Worm (Caenorhabditis elegans) whole organism, late embryonic: Measurements from ENCODE around the gene T21B6.3.
A peak's percentile ranks its signal among the peaks of the same experiment; 100 is the strongest.

Experiments used
- C08G9.2 ChIP-seq: sonication (generic microtip); optimal IDR thresholded peaks from 2 replicates; lab custom pipeline; 2016; ENCODE audit warnings: mild to moderate bottlenecking, missing genetic modification characterization, moderate library complexity, missing compliant biosample characterization
- F13H6.1 ChIP-seq: sonication (generic microtip); optimal IDR thresholded peaks from 2 replicates; lab custom pipeline; 2016; ENCODE audit warnings: missing genetic modification characterization, missing compliant biosample characterization
- K02D7.2 ChIP-seq: sonication (generic microtip); optimal IDR thresholded peaks from 2 replicates; lab custom pipeline; 2017; ENCODE audit warnings: mild to moderate bottlenecking, missing genetic modification characterization, missing compliant biosample characterization
- T23F11.4 ChIP-seq: fragments of 200-800 bp; sonication (Bioruptor generic); optimal IDR thresholded peaks from 2 replicates; lab custom pipeline; 2018; ENCODE audit warnings: mild to moderate bottlenecking, missing genetic modification characterization, missing compliant biosample characterization
- Y22D7AL.16 ChIP-seq: sonication (generic microtip); optimal IDR thresholded peaks from 2 replicates; lab custom pipeline; 2016; ENCODE audit warnings: missing genetic modification characterization, missing compliant biosample characterization
- ahr-1 ChIP-seq: sonication (generic microtip); optimal IDR thresholded peaks from 2 replicates; lab custom pipeline; 2016; ENCODE audit warnings: missing genetic modification characterization, missing compliant biosample characterization
- ama-1 ChIP-seq: fragments of 150-350 bp; optimal IDR thresholded peaks from 2 replicates; lab custom pipeline; 2014
- ceh-14 ChIP-seq: sonication (generic microtip); optimal IDR thresholded peaks from 2 replicates; lab custom pipeline; 2016; ENCODE audit warnings: missing genotype, missing genetic modification characterization, missing compliant biosample characterization
- ceh-2 ChIP-seq: sonication (generic microtip); optimal IDR thresholded peaks from 2 replicates; lab custom pipeline; 2016; ENCODE audit warnings: missing genotype, missing genetic modification characterization, missing compliant biosample characterization
- ceh-22 ChIP-seq: sonication (generic microtip); optimal IDR thresholded peaks from 2 replicates; lab custom pipeline; 2017; ENCODE audit warnings: missing biosample characterization, missing genetic modification characterization
- ceh-30 ChIP-seq: fragments of 150-350 bp; optimal IDR thresholded peaks from 2 replicates; lab custom pipeline; 2014; ENCODE audit warnings: missing biosample characterization, missing genetic modification characterization
- ceh-31 ChIP-seq: sonication (generic microtip); optimal IDR thresholded peaks from 2 replicates; lab custom pipeline; 2016; ENCODE audit warnings: missing genetic modification characterization, missing compliant biosample characterization
- ceh-34 ChIP-seq: sonication (generic microtip); optimal IDR thresholded peaks from 2 replicates; lab custom pipeline; 2016; ENCODE audit warnings: mild to moderate bottlenecking, missing genetic modification characterization, missing compliant biosample characterization
- ceh-45 ChIP-seq: fragments of 200-800 bp; sonication (Bioruptor generic); IDR thresholded peaks from 2 replicates; pipeline ENCODE4 v1.3.6; 2022; ENCODE audit warnings: missing genetic modification reagents, missing genetic modification characterization, missing compliant biosample characterization
- che-1 ChIP-seq: sonication (generic microtip); optimal IDR thresholded peaks from 2 replicates; lab custom pipeline; 2016; ENCODE audit warnings: mild to moderate bottlenecking, missing genetic modification characterization, missing compliant biosample characterization
- dmd-4 ChIP-seq: sonication (generic microtip); optimal IDR thresholded peaks from 2 replicates; lab custom pipeline; 2016; ENCODE audit warnings: borderline replicate concordance, missing genetic modification characterization, missing compliant biosample characterization
- dve-1 ChIP-seq: sonication (generic microtip); optimal IDR thresholded peaks from 2 replicates; lab custom pipeline; 2017; ENCODE audit warnings: antibody characterized with exemption, mild to moderate bottlenecking, missing genetic modification characterization, missing compliant biosample characterization
- elt-2 ChIP-seq: sonication (generic microtip); optimal IDR thresholded peaks from 2 replicates; lab custom pipeline; 2016; ENCODE audit warnings: missing genetic modification reagents, missing genetic modification characterization, missing compliant biosample characterization
- elt-4 ChIP-seq: sonication (generic microtip); optimal IDR thresholded peaks from 2 replicates; lab custom pipeline; 2016; ENCODE audit warnings: missing genetic modification characterization, missing compliant biosample characterization
- gmeb-2 ChIP-seq: sonication (generic microtip); optimal IDR thresholded peaks from 2 replicates; lab custom pipeline; 2016; ENCODE audit warnings: missing genetic modification characterization, inconsistent platforms, missing compliant biosample characterization
- hlh-13 ChIP-seq: fragments of 200-800 bp; sonication (Bioruptor generic); optimal IDR thresholded peaks from 2 replicates; lab custom pipeline; 2018; ENCODE audit warnings: mild to moderate bottlenecking, missing genetic modification characterization, missing compliant biosample characterization
- hlh-15 ChIP-seq: sonication (generic microtip); optimal IDR thresholded peaks from 2 replicates; lab custom pipeline; 2016; ENCODE audit warnings: missing genetic modification characterization, missing compliant biosample characterization
- hlh-30 ChIP-seq: sonication (generic microtip); optimal IDR thresholded peaks from 2 replicates; lab custom pipeline; 2017; ENCODE audit warnings: antibody characterized with exemption, missing genetic modification characterization, missing compliant biosample characterization; ENCODE audit not compliant: insufficient read depth
- hlh-6 ChIP-seq: sonication (generic microtip); optimal IDR thresholded peaks from 2 replicates; lab custom pipeline; 2016; ENCODE audit warnings: missing genotype, missing genetic modification characterization, missing compliant biosample characterization
- hlh-8 ChIP-seq: sonication (generic microtip); optimal IDR thresholded peaks from 2 replicates; lab custom pipeline; 2016; ENCODE audit warnings: missing genotype, missing genetic modification characterization, missing compliant biosample characterization
- madf-2 ChIP-seq: sonication (generic microtip); optimal IDR thresholded peaks from 2 replicates; lab custom pipeline; 2017; ENCODE audit warnings: missing genetic modification characterization, missing compliant biosample characterization
- mec-3 ChIP-seq: sonication (generic microtip); optimal IDR thresholded peaks from 2 replicates; lab custom pipeline; 2016; ENCODE audit warnings: borderline replicate concordance, missing genetic modification characterization, missing compliant biosample characterization
- nfya-1 ChIP-seq: sonication (generic microtip); optimal IDR thresholded peaks from 2 replicates; lab custom pipeline; 2017; ENCODE audit warnings: missing genetic modification characterization, mild to moderate bottlenecking, missing compliant biosample characterization, antibody characterized with exemption, moderate library complexity
- nhr-232 ChIP-seq: sonication (generic microtip); optimal IDR thresholded peaks from 2 replicates; lab custom pipeline; 2016; ENCODE audit warnings: missing genetic modification characterization, missing compliant biosample characterization
- npax-4 ChIP-seq: sonication (generic microtip); optimal IDR thresholded peaks from 2 replicates; lab custom pipeline; 2016; ENCODE audit warnings: missing genetic modification characterization, missing compliant biosample characterization
- odd-2 ChIP-seq: sonication (generic microtip); optimal IDR thresholded peaks from 2 replicates; lab custom pipeline; 2017; ENCODE audit warnings: antibody characterized with exemption, mild to moderate bottlenecking, missing genetic modification characterization, missing compliant biosample characterization
- pag-3 ChIP-seq: sonication (generic microtip); optimal IDR thresholded peaks from 2 replicates; lab custom pipeline; 2016; ENCODE audit warnings: missing compliant biosample characterization, missing genetic modification characterization, borderline replicate concordance
- pha-2 ChIP-seq: sonication (generic microtip); optimal IDR thresholded peaks from 2 replicates; lab custom pipeline; 2017; ENCODE audit warnings: mild to moderate bottlenecking, missing genetic modification characterization, missing compliant biosample characterization
- pha-4 ChIP-seq: fragments of 150-350 bp; optimal IDR thresholded peaks from 2 replicates; lab custom pipeline; 2018; ENCODE audit warnings: missing biosample characterization, missing genetic modification reagents, missing genetic modification characterization
- pqm-1 ChIP-seq: sonication (generic microtip); optimal IDR thresholded peaks from 2 replicates; lab custom pipeline; 2016; ENCODE audit warnings: missing genetic modification characterization, missing compliant biosample characterization
- ref-2 ChIP-seq: sonication (generic microtip); optimal IDR thresholded peaks from 2 replicates; lab custom pipeline; 2016; ENCODE audit warnings: missing genetic modification characterization, missing compliant biosample characterization
- sox-2 ChIP-seq: fragments of 200-800 bp; sonication (Bioruptor generic); IDR thresholded peaks from 2 replicates; pipeline ENCODE4 v1.3.6; 2022; ENCODE audit warnings: missing genetic modification reagents, missing genetic modification characterization, missing compliant biosample characterization
- sox-4 ChIP-seq: sonication (generic microtip); optimal IDR thresholded peaks from 2 replicates; lab custom pipeline; 2017; ENCODE audit warnings: mild to moderate bottlenecking, missing genetic modification characterization, inconsistent platforms, missing compliant biosample characterization
- tbx-2 ChIP-seq: sonication (generic microtip); optimal IDR thresholded peaks from 2 replicates; lab custom pipeline; 2016; ENCODE audit warnings: missing genetic modification characterization, missing compliant biosample characterization
- unc-3 ChIP-seq, 2 experiments: fragments of 200-800 bp in 1 of 2; sonication (Bioruptor generic) in 1 of 2; sonication (generic microtip) in 1 of 2; conservative IDR thresholded peaks in 1 of 2; optimal IDR thresholded peaks in 1 of 2; 2 replicates each; pipeline versions ENCODE4 v1.3.6 to Lab custom; 2016 to 2022; ENCODE audit warnings: missing compliant biosample characterization in 2 of 2, missing genetic modification characterization in 2 of 2, missing genetic modification reagents in 1 of 2
- unc-42 ChIP-seq: sonication (generic microtip); optimal IDR thresholded peaks from 2 replicates; lab custom pipeline; 2016; ENCODE audit warnings: missing genotype, missing genetic modification characterization, missing compliant biosample characterization
- unc-55 ChIP-seq: sonication (generic microtip); optimal IDR thresholded peaks from 2 replicates; lab custom pipeline; 2017; ENCODE audit warnings: missing biosample characterization, missing genetic modification reagents, missing genetic modification characterization
- zip-5 ChIP-seq: sonication (generic microtip); optimal IDR thresholded peaks from 2 replicates; lab custom pipeline; 2016; ENCODE audit warnings: missing genetic modification characterization, missing compliant biosample characterization
- ztf-16 ChIP-seq: sonication (generic microtip); optimal IDR thresholded peaks from 2 replicates; lab custom pipeline; 2017; ENCODE audit warnings: missing genetic modification characterization, missing compliant biosample characterization

The T21B6.3 gene

DNA sequence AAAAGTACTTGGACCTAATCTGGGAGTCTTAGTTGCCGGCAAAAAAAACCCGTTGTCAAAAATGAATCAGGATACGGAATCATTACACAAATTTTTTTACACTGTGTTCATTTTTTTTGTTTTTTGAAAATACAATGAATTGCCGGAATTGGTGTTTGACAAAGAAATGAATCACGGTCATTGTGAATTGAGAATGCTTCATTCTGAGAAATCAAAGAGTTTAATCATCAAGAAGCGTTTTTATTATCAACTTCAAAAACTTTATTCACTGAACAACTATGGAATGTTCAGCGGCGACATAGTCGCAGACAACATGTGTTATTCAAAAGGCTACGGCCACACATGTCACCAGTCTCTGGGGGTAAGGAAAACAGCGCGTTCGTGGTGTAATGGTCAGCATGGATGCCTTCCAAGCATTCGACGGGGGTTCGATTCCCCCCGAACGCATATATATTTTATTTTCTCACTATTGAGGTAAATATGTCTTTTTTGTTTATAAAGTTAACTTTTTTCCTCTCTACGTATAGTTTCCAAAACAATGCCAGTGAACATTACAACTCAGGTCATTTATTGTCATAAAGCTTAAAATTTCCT is 14.8 kb upstream of the T21B6.3 start, which contains the start of gene nas-10 (continued):
- TF ChIP-seq madf-2 (peak; percentile 77), T23F11.4 (GFP tag; lab: Kevin White, UChicago) (peak; percentile 67), Y22D7AL.16 (tag; lab: Kevin White, UChicago) (peak; percentile 72), ama-1 (lab: Kevin White, UChicago) (no peak), hlh-13 (GFP tag; lab: Kevin White, UChicago) (peak; percentile 64), che-1 (tag; lab: Kevin White, UChicago) (peak; percentile 84), hlh-30 (peak; percentile 43), nfya-1 (peak; percentile 56), ceh-45 (GFP tag; lab: Robert Waterston, UW) (peak; percentile 82), ceh-31 (tag; lab: Kevin White, UChicago) (peak; percentile 31), sox-4 (tag; lab: Kevin White, UChicago) (peak; percentile 83), unc-55 (GFP tag; lab: Kevin White, UChicago) (no peak), ceh-14 (tag; lab: Kevin White, UChicago) (peak; percentile 60), hlh-6 (tag; lab: Kevin White, UChicago) (peak; percentile 70), pag-3 (tag; lab: Kevin White, UChicago) (peak; percentile 14), pqm-1 (peak; percentile 49), ztf-16 (peak; percentile 85), nhr-232 (tag; lab: Kevin White, UChicago) (peak; percentile 70), K02D7.2 (tag; lab: Kevin White, UChicago) (peak; percentile 81), unc-3 (GFP tag; conservative IDR thresholded peaks at IDR 0.05; lab: Robert Waterston, UW) (peak; percentile 78), unc-3 (tag; optimal IDR thresholded peaks at IDR 0.05; lab: Kevin White, UChicago) (peak; percentile 84), zip-5 (tag; lab: Kevin White, UChicago) (peak; percentile 58), ceh-34 (tag; lab: Kevin White, UChicago) (peak; percentile 82), ref-2 (tag; lab: Kevin White, UChicago) (peak; percentile 58), C08G9.2 (tag; lab: Kevin White, UChicago) (peak; percentile 57), elt-4 (tag; lab: Kevin White, UChicago) (no peak), dmd-4 (peak; percentile 60), ceh-22 (tag; lab: Kevin White, UChicago) (no peak), elt-2 (peak; percentile 84), hlh-15 (tag; lab: Kevin White, UChicago) (peak; percentile 58), F13H6.1 (tag; lab: Kevin White, UChicago) (peak; percentile 55), ceh-30 (no peak), odd-2 (tag; lab: Kevin White, UChicago) (peak; percentile 38), pha-4 (tag; lab: Kevin White, UChicago) (no peak)

DNA sequence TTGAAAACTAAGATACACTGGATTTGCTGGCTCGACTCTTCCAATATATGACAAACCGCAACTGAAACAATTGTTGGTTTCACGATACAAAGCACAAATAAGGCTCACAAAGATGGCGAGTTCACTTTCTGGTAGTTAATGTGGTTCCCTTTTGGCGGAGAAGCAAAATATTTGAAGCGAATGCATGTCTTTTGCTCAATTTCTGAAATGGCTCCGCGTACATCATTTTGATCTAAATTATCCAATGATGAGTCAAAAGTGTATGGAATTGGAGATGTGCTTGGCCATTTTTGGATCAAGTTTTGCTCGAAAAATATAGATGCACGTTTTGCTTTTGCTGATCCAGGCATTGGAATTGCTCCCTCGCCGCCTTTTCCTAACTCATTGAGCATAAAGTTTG is 13.0 kb upstream of the T21B6.3 start:
- TF ChIP-seq unc-3 (GFP tag; conservative IDR thresholded peaks at IDR 0.05; lab: Robert Waterston, UW): no peak
- TF ChIP-seq unc-3 (tag; optimal IDR thresholded peaks at IDR 0.05; lab: Kevin White, UChicago): no peak
- no peak for TF ChIP-seq ahr-1 (tag; lab: Kevin White, UChicago)
- TF ChIP-seq sox-2 (GFP tag; lab: Robert Waterston, UW): no peak
- TF ChIP-seq zip-5 (tag; lab: Kevin White, UChicago): no peak
- TF ChIP-seq mec-3 (tag; lab: Kevin White, UChicago): no peak
- TF ChIP-seq ref-2 (tag; lab: Kevin White, UChicago): no peak
- no peak for TF ChIP-seq ceh-14 (tag; lab: Kevin White, UChicago)
- TF ChIP-seq ceh-2: no peak
- no peak for TF ChIP-seq ceh-34 (tag; lab: Kevin White, UChicago)
- no peak for TF ChIP-seq dve-1 (tag; lab: Kevin White, UChicago)
- TF ChIP-seq tbx-2 (tag; lab: Kevin White, UChicago): no peak
- TF ChIP-seq odd-2 (tag; lab: Kevin White, UChicago): no peak
- TF ChIP-seq gmeb-2 (tag; lab: Kevin White, UChicago): no peak
- no peak for TF ChIP-seq unc-42 (tag; lab: Kevin White, UChicago)
- TF ChIP-seq pha-2: no peak
- no peak for TF ChIP-seq hlh-8 (tag; lab: Kevin White, UChicago)
- TF ChIP-seq npax-4 (tag; lab: Kevin White, UChicago): no peak
- no peak for TF ChIP-seq ama-1 (lab: Kevin White, UChicago)
